Worm (Caenorhabditis elegans) whole organism, L1 larva: Measurements from ENCODE around the gene spp-11.
A peak's percentile ranks its signal among the peaks of the same experiment; 100 is the strongest.

Source experiments
- C16A3.4 ChIP-seq: fragments of 150-350 bp; optimal IDR thresholded peaks from 2 replicates; lab custom pipeline; 2014; ENCODE audit warnings: missing biosample characterization, missing genetic modification characterization
- C34B4.2 ChIP-seq: sonication (generic microtip); optimal IDR thresholded peaks from 2 replicates; lab custom pipeline; 2017; ENCODE audit warnings: mild to moderate bottlenecking, missing genetic modification characterization, missing compliant biosample characterization
- aha-1 ChIP-seq: fragments of 150-350 bp; optimal IDR thresholded peaks from 2 replicates; lab custom pipeline; 2014; ENCODE audit warnings: missing biosample characterization, missing genetic modification characterization
- alr-1 ChIP-seq: fragments of 200-800 bp; sonication (Bioruptor generic); optimal IDR thresholded peaks from 2 replicates; lab custom pipeline; 2018; ENCODE audit warnings: borderline replicate concordance, mild to moderate bottlenecking, missing genetic modification characterization, missing compliant biosample characterization
- ama-1 ChIP-seq: fragments of 150-350 bp; optimal IDR thresholded peaks from 2 replicates; lab custom pipeline; 2014
- blmp-1 ChIP-seq: fragments of 150-350 bp; optimal IDR thresholded peaks from 2 replicates; lab custom pipeline; 2014; ENCODE audit warnings: missing biosample characterization, missing genetic modification characterization
- ceh-82 ChIP-seq, 3 experiments: fragments of 150-350 bp in 1 of 3; sonication (generic microtip) in 2 of 3; optimal IDR thresholded peaks; 2 replicates each; lab custom pipeline; 2014 to 2017; ENCODE audit warnings: missing biosample characterization in 3 of 3, missing genetic modification characterization in 3 of 3
- dpl-1 ChIP-seq, 3 experiments: fragments of 150-350 bp in 2 of 3; sonication (generic microtip) in 1 of 3; optimal IDR thresholded peaks; 2 replicates each; lab custom pipeline; 2014 to 2017; ENCODE audit warnings: missing biosample characterization in 3 of 3, missing genetic modification characterization in 3 of 3, missing genetic modification reagents in 3 of 3
- efl-1 ChIP-seq, 4 experiments: fragments of 150-350 bp; optimal IDR thresholded peaks in 3 of 4; peaks in 1 of 4; 1 replicate in 1 of 4; 2 replicates in 3 of 4; lab custom pipeline; 2014; ENCODE audit warnings: missing biosample characterization in 2 of 4, missing genetic modification characterization in 2 of 4, missing genetic modification reagents in 2 of 4
- efl-3 ChIP-seq: fragments of 200-800 bp; sonication (Bioruptor generic); optimal IDR thresholded peaks from 2 replicates; lab custom pipeline; 2018; ENCODE audit warnings: mild to moderate bottlenecking, missing genetic modification characterization, missing compliant biosample characterization
- egl-27 ChIP-seq, 2 experiments: fragments of 150-350 bp in 1 of 2; sonication (generic microtip); optimal IDR thresholded peaks; 3 replicates each; lab custom pipeline; 2017 to 2018; ENCODE audit warnings: missing biosample characterization in 2 of 2, missing genetic modification characterization in 2 of 2, missing genetic modification reagents in 2 of 2
- elt-2 ChIP-seq: sonication (generic microtip); optimal IDR thresholded peaks from 2 replicates; lab custom pipeline; 2016; ENCODE audit warnings: missing genetic modification characterization, mild to moderate bottlenecking, inconsistent platforms, missing compliant biosample characterization, missing genetic modification reagents
- fkh-4 ChIP-seq: sonication (generic microtip); optimal IDR thresholded peaks from 2 replicates; lab custom pipeline; 2016; ENCODE audit warnings: missing compliant biosample characterization, missing genetic modification characterization, borderline replicate concordance
- fkh-8 ChIP-seq: sonication (generic microtip); optimal IDR thresholded peaks from 2 replicates; lab custom pipeline; 2016; ENCODE audit warnings: mild to moderate bottlenecking, missing genetic modification characterization, missing compliant biosample characterization
- grh-1 ChIP-seq: fragments of 200-800 bp; sonication (Bioruptor generic); IDR thresholded peaks from 2 replicates; pipeline ENCODE4 v1.3.6; 2022; ENCODE audit warnings: missing genetic modification reagents, missing genetic modification characterization, missing compliant biosample characterization
- hlh-17 ChIP-seq: fragments of 200-800 bp; sonication (Bioruptor generic); optimal IDR thresholded peaks from 2 replicates; lab custom pipeline; 2018; ENCODE audit warnings: missing genetic modification characterization, mild to moderate bottlenecking, missing compliant biosample characterization, moderate library complexity, borderline replicate concordance
- hlh-4 ChIP-seq: sonication (generic microtip); optimal IDR thresholded peaks from 2 replicates; lab custom pipeline; 2016; ENCODE audit warnings: mild to moderate bottlenecking, missing genetic modification characterization, missing compliant biosample characterization
- hpl-2 ChIP-seq: fragments of 150-350 bp; optimal IDR thresholded peaks from 2 replicates; lab custom pipeline; 2014; ENCODE audit warnings: missing biosample characterization, missing genetic modification reagents, missing genetic modification characterization
- irx-1 ChIP-seq: sonication (generic microtip); optimal IDR thresholded peaks from 2 replicates; lab custom pipeline; 2016; ENCODE audit warnings: missing genetic modification characterization, missing compliant biosample characterization
- lin-13 ChIP-seq: fragments of 150-350 bp; optimal IDR thresholded peaks from 2 replicates; lab custom pipeline; 2014; ENCODE audit warnings: missing biosample characterization, missing genetic modification reagents, missing genetic modification characterization
- lin-14 ChIP-seq: fragments of 200-800 bp; sonication (Bioruptor generic); optimal IDR thresholded peaks from 2 replicates; lab custom pipeline; 2018; ENCODE audit warnings: mild to moderate bottlenecking, missing genetic modification characterization, moderate library complexity, missing compliant biosample characterization
- lin-15B ChIP-seq: fragments of 150-350 bp; sonication (generic microtip); optimal IDR thresholded peaks from 3 replicates; lab custom pipeline; 2014; ENCODE audit warnings: missing biosample characterization, missing genetic modification characterization
- lin-35 ChIP-seq, 2 experiments: fragments of 150-350 bp; optimal IDR thresholded peaks; 2 replicates each; lab custom pipeline; 2014; ENCODE audit warnings: missing biosample characterization in 2 of 2, missing genetic modification characterization in 2 of 2, missing genetic modification reagents in 2 of 2
- lin-39 ChIP-seq: fragments of 150-350 bp; optimal IDR thresholded peaks from 2 replicates; lab custom pipeline; 2014; ENCODE audit warnings: missing biosample characterization, missing genetic modification reagents, missing genetic modification characterization
- mep-1 ChIP-seq: fragments of 150-350 bp; optimal IDR thresholded peaks from 2 replicates; lab custom pipeline; 2014; ENCODE audit warnings: missing biosample characterization, missing genetic modification characterization
- nhr-12 ChIP-seq: sonication (generic microtip); optimal IDR thresholded peaks from 2 replicates; lab custom pipeline; 2017; ENCODE audit warnings: missing biosample characterization, missing genetic modification characterization
- nhr-19 ChIP-seq: fragments of 200-800 bp; sonication (Bioruptor generic); conservative IDR thresholded peaks from 2 replicates; pipeline ENCODE4 v1.3.6; 2022; ENCODE audit warnings: missing genetic modification characterization, missing compliant biosample characterization
- nhr-28 ChIP-seq: fragments of 150-350 bp; optimal IDR thresholded peaks from 2 replicates; lab custom pipeline; 2014; ENCODE audit warnings: missing biosample characterization, missing genetic modification characterization
- nhr-71 ChIP-seq: sonication (generic microtip); optimal IDR thresholded peaks from 2 replicates; lab custom pipeline; 2016; ENCODE audit warnings: mild to moderate bottlenecking, missing genetic modification characterization, moderate library complexity, missing compliant biosample characterization
- nhr-84 ChIP-seq: sonication (generic microtip); optimal IDR thresholded peaks from 2 replicates; lab custom pipeline; 2017; ENCODE audit warnings: missing biosample characterization, missing genetic modification characterization
- pag-3 ChIP-seq: sonication (generic microtip); optimal IDR thresholded peaks from 2 replicates; lab custom pipeline; 2017; ENCODE audit warnings: missing genetic modification characterization, mild to moderate bottlenecking, missing compliant biosample characterization, antibody characterized with exemption, borderline replicate concordance; ENCODE audit not compliant: insufficient read depth
- pax-3 ChIP-seq: fragments of 200-800 bp; sonication (Bioruptor generic); optimal IDR thresholded peaks from 2 replicates; lab custom pipeline; 2018; ENCODE audit warnings: mild to moderate bottlenecking, missing genetic modification characterization, moderate library complexity, missing compliant biosample characterization
- pqm-1 ChIP-seq: sonication (generic microtip); optimal IDR thresholded peaks from 3 replicates; lab custom pipeline; 2017; ENCODE audit warnings: missing biosample characterization, missing genetic modification characterization
- skn-1 ChIP-seq: fragments of 150-350 bp; optimal IDR thresholded peaks from 2 replicates; lab custom pipeline; 2014; ENCODE audit warnings: missing biosample characterization, missing genetic modification characterization
- snpc-4 ChIP-seq: fragments of 150-350 bp; optimal IDR thresholded peaks from 2 replicates; lab custom pipeline; 2014; ENCODE audit warnings: missing biosample characterization, missing genetic modification characterization
- snu-23 ChIP-seq: sonication (generic microtip); optimal IDR thresholded peaks from 2 replicates; lab custom pipeline; 2016; ENCODE audit warnings: missing genetic modification characterization, missing compliant biosample characterization
- sox-4 ChIP-seq: sonication (generic microtip); optimal IDR thresholded peaks from 2 replicates; lab custom pipeline; 2016; ENCODE audit warnings: missing genetic modification characterization, missing compliant biosample characterization
- sptf-1 ChIP-seq: fragments of 150-350 bp; optimal IDR thresholded peaks from 2 replicates; lab custom pipeline; 2014; ENCODE audit warnings: missing biosample characterization, missing genetic modification characterization
- tbx-2 ChIP-seq: sonication (generic microtip); optimal IDR thresholded peaks from 2 replicates; lab custom pipeline; 2016; ENCODE audit warnings: missing genetic modification characterization, missing compliant biosample characterization
- unc-130 ChIP-seq: fragments of 150-350 bp; optimal IDR thresholded peaks from 2 replicates; lab custom pipeline; 2017; ENCODE audit warnings: missing biosample characterization, missing genetic modification characterization, inconsistent platforms
- unc-30 ChIP-seq: sonication (generic microtip); optimal IDR thresholded peaks from 2 replicates; lab custom pipeline; 2017; ENCODE audit warnings: missing biosample characterization, missing genetic modification characterization
- unc-62 ChIP-seq: fragments of 150-350 bp; optimal IDR thresholded peaks from 2 replicates; lab custom pipeline; 2014; ENCODE audit warnings: missing biosample characterization, missing genetic modification reagents, missing genetic modification characterization
- zag-1 ChIP-seq: fragments of 150-350 bp; optimal IDR thresholded peaks from 2 replicates; lab custom pipeline; 2014; ENCODE audit warnings: missing biosample characterization, missing genetic modification characterization
- zip-4 ChIP-seq: fragments of 200-800 bp; sonication (Bioruptor generic); optimal IDR thresholded peaks from 2 replicates; lab custom pipeline; 2018; ENCODE audit warnings: mild to moderate bottlenecking, missing genetic modification characterization, moderate library complexity, missing compliant biosample characterization
- ztf-11 ChIP-seq, 2 experiments: sonication (generic microtip); optimal IDR thresholded peaks; 2 replicates each; lab custom pipeline; 2016 to 2017; ENCODE audit warnings: missing genetic modification characterization in 2 of 2, missing biosample characterization in 1 of 2, missing compliant biosample characterization in 1 of 2

spp-11 gene

ce11 chrII:6360822-6361221, 46.4 kb downstream of the spp-11 start, which contains the start of gene K10B2.4 (continued):
- TF ChIP-seq nhr-71 (peak; percentile 77), elt-2 (no peak), ama-1 (lab: Kevin White, UChicago) (peak; percentile 22), lin-35 (GFP tag; optimal IDR thresholded peaks at IDR 0.05; lab: Kevin White, UChicago) (peak; percentile 70 to 87), unc-62 (GFP tag; lab: Kevin White, UChicago) (no peak), fkh-8 (peak; percentile 6), egl-27 (tag; optimal IDR thresholded peaks at IDR 0.05; lab: Kevin White, UChicago) (no peak), lin-39 (tag; lab: Kevin White, UChicago) (peak; percentile 15), efl-1 (optimal IDR thresholded peaks at IDR 0.05; lab: Kevin White, UChicago) (peak; percentile 77 to 79), efl-1 (GFP tag; optimal IDR thresholded peaks at IDR 0.05 in 1 of 2; lab: Kevin White, UChicago) (peak; percentile 64 to 97), snpc-4 (tag; lab: Kevin White, UChicago) (peak; percentile 53), tbx-2 (tag; lab: Kevin White, UChicago) (peak; percentile 62), unc-130 (tag; lab: Kevin White, UChicago) (peak; percentile 75), C16A3.4 (tag; lab: Kevin White, UChicago) (peak; percentile 78), sptf-1 (no peak), aha-1 (tag; lab: Kevin White, UChicago) (no peak), irx-1 (tag; lab: Kevin White, UChicago) (peak; percentile 23), alr-1 (tag; lab: Kevin White, UChicago) (no peak), hlh-17 (GFP tag; lab: Kevin White, UChicago) (no peak), fkh-4 (tag; lab: Kevin White, UChicago) (no peak), dpl-1 (GFP tag; optimal IDR thresholded peaks at IDR 0.05; lab: Kevin White, UChicago) (peak; percentile 56 to 77 (median 75)), lin-14 (GFP tag; lab: Kevin White, UChicago) (peak; percentile 82), nhr-28 (tag; lab: Kevin White, UChicago) (no peak), skn-1 (tag; lab: Kevin White, UChicago) (peak; percentile 35), nhr-84 (tag; lab: Kevin White, UChicago) (no peak), C34B4.2 (no peak), efl-3 (GFP tag; lab: Kevin White, UChicago) (no peak), snu-23 (GFP tag; lab: Kevin White, UChicago) (peak; percentile 83), unc-30 (tag; lab: Kevin White, UChicago) (no peak), zag-1 (tag; lab: Kevin White, UChicago) (no peak), zip-4 (GFP tag; lab: Kevin White, UChicago) (no peak), pax-3 (no peak), nhr-19 (GFP tag; lab: Robert Waterston, UW) (peak; percentile 54), lin-13 (GFP tag; lab: Kevin White, UChicago) (peak; percentile 65), hpl-2 (GFP tag; lab: Kevin White, UChicago) (peak; percentile 9)

- TF ChIP-seq lin-15B (tag; lab: Kevin White, UChicago) (no peak), blmp-1 (tag; lab: Kevin White, UChicago) (peak; percentile 28)
Measured at ce11 chrII:6358905-6359304, 48.3 kb downstream of the spp-11 start, which contains the start of gene C32D5.12. Gene C32D5.12, minus strand, starts transcription at chrII:6359005.

- no peak for TF ChIP-seq hlh-4
- no peak for TF ChIP-seq lin-15B (tag; lab: Kevin White, UChicago)
- TF ChIP-seq hpl-2 (GFP tag; lab: Kevin White, UChicago) = no peak
- no peak for TF ChIP-seq grh-1 (GFP tag; lab: Robert Waterston, UW)
- no peak for TF ChIP-seq alr-1 (tag; lab: Kevin White, UChicago)
- no peak for TF ChIP-seq zag-1 (tag; lab: Kevin White, UChicago)
- TF ChIP-seq nhr-12 (tag; lab: Kevin White, UChicago) = no peak
- no peak for TF ChIP-seq ztf-11 (tag; optimal IDR thresholded peaks at IDR 0.05; lab: Kevin White, UChicago)
- TF ChIP-seq snpc-4 (tag; lab: Kevin White, UChicago) = no peak
- TF ChIP-seq ceh-82 (tag; optimal IDR thresholded peaks at IDR 0.05; lab: Kevin White, UChicago) = no peak
- no peak for TF ChIP-seq pag-3 (tag; lab: Kevin White, UChicago)
- no peak for TF ChIP-seq pqm-1 (tag; lab: Kevin White, UChicago)
- no peak for TF ChIP-seq irx-1 (tag; lab: Kevin White, UChicago)
- TF ChIP-seq lin-39 (tag; lab: Kevin White, UChicago) = no peak
- no peak for TF ChIP-seq efl-3 (GFP tag; lab: Kevin White, UChicago)
- no peak for TF ChIP-seq sox-4 (tag; lab: Kevin White, UChicago)
- TF ChIP-seq mep-1 (tag; lab: Kevin White, UChicago) = no peak
- no peak for TF ChIP-seq efl-1 (optimal IDR thresholded peaks at IDR 0.05; lab: Kevin White, UChicago)
- TF ChIP-seq efl-1 (GFP tag; optimal IDR thresholded peaks at IDR 0.05 in 1 of 2; lab: Kevin White, UChicago) = no peak
- TF ChIP-seq, all 84 proteins: peak for 0
Measured at ce11 chrII:6358232-6358631, 48.9 kb downstream of the spp-11 start.
